Worm (Caenorhabditis elegans) whole organism, L4 larva: ENCODE data around the gene clec-162.

ENCODE experiments used
- F26F4.8 ChIP-seq: fragments of 200-800 bp; sonication (Bioruptor generic); conservative IDR thresholded peaks from 2 replicates; pipeline ENCODE4 v1.3.6; 2022; ENCODE audit warnings: missing genetic modification characterization, missing compliant biosample characterization
- ama-1 ChIP-seq: fragments of 150-350 bp; optimal IDR thresholded peaks from 2 replicates; lab custom pipeline; 2014; ENCODE audit warnings: inconsistent platforms, mixed read lengths
- hlh-30 ChIP-seq: sonication (generic microtip); optimal IDR thresholded peaks from 2 replicates; lab custom pipeline; 2017; ENCODE audit warnings: antibody characterized with exemption, mild to moderate bottlenecking, missing genetic modification characterization, missing compliant biosample characterization; ENCODE audit not compliant: insufficient read depth
- hmg-1.1 ChIP-seq: fragments of 200-800 bp; sonication (Bioruptor generic); IDR thresholded peaks from 2 replicates; pipeline ENCODE4 v1.3.6; 2022; ENCODE audit warnings: missing genetic modification reagents, missing genetic modification characterization, missing compliant biosample characterization
- jun-1 ChIP-seq: fragments of 150-350 bp; optimal IDR thresholded peaks from 2 replicates; lab custom pipeline; 2014; ENCODE audit warnings: missing biosample characterization, missing genetic modification reagents, missing genetic modification characterization
- lin-13 ChIP-seq: fragments of 150-350 bp; optimal IDR thresholded peaks from 2 replicates; lab custom pipeline; 2014; ENCODE audit warnings: missing biosample characterization, missing genetic modification reagents, missing genetic modification characterization
- nhr-111 ChIP-seq: fragments of 200-800 bp; sonication (Bioruptor generic); optimal IDR thresholded peaks from 2 replicates; lab custom pipeline; 2018; ENCODE audit warnings: mild to moderate bottlenecking, missing genetic modification characterization, missing compliant biosample characterization
- unc-39 ChIP-seq: sonication (generic microtip); optimal IDR thresholded peaks from 2 replicates; lab custom pipeline; 2017; ENCODE audit warnings: missing biosample characterization, missing genetic modification characterization
- zfp-3 ChIP-seq: fragments of 200-800 bp; sonication (Bioruptor generic); conservative IDR thresholded peaks from 2 replicates; pipeline ENCODE4 v1.3.6; 2022; ENCODE audit warnings: missing genetic modification reagents, missing genetic modification characterization, missing compliant biosample characterization

DNA sequence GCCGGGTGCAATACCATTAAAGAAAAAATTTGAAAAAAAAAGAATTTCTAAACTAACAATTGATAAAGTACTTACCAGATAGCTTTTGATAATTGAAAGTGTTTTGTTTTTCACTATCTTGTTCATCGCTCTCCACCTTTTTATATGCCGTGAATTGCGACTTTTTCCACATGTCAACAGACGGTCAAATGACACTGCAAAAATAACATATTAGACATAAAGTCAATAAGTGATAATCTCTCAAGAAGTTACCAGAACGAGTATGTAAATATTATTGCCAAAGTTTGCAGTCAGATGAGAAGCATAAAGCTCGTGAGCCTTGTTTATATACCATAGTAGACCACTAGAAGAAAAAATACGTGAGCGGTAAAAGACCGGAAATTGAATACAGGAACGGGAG lies 10.8 kb upstream of the clec-162 start, which contains the start of gene dao-6:
- no peak for TF ChIP-seq zfp-3 (GFP tag; lab: Robert Waterston, UW)
- TF ChIP-seq hlh-30 (tag; lab: Kevin White, UChicago) = no peak
- no peak for TF ChIP-seq ama-1
- TF ChIP-seq unc-39 (tag; lab: Kevin White, UChicago) = no peak
- no peak for TF ChIP-seq F26F4.8 (GFP tag; lab: Robert Waterston, UW)
- no peak for TF ChIP-seq nhr-111 (GFP tag; lab: Kevin White, UChicago)
- no peak for TF ChIP-seq jun-1
- TF ChIP-seq lin-13 (GFP tag; lab: Kevin White, UChicago) = no peak
- no peak for TF ChIP-seq hmg-1.1 (GFP tag; lab: Robert Waterston, UW)
